Worm (Caenorhabditis elegans): ENCODE results near the gene C33G8.2.

DNA sequence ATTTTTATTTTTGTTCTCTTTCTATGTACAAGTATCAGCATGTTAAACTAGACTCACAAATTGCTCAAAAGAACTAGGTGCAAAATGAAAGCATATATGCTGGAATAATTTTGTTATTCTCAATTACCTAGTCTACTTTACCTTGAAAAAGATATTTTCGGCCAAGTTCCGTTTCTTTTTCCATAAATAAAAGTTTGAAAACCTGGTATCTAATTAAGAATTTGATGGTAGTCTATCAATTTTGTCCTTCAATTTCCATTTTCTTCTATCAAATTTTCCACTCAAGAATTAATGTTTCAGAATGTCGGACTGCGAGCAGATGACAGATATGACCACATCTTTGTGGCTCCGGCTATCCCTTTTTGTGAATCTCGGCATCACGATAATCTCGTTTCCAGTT lies 5.7 kb upstream of the C33G8.2 start, which contains the start of gene srab-4:
- no peak for TF ChIP-seq pha-4 (tag; optimal IDR thresholded peaks at IDR 0.05)
- no peak for TF ChIP-seq unc-39 (tag; optimal IDR thresholded peaks at IDR 0.05)
- no peak for TF ChIP-seq elt-3 (tag; optimal IDR thresholded peaks at IDR 0.05)
- no peak for TF ChIP-seq nhr-12 (tag; optimal IDR thresholded peaks at IDR 0.05)
- no peak for TF ChIP-seq ceh-83 (GFP tag; optimal IDR thresholded peaks at IDR 0.05)
- TF ChIP-seq flh-1 (GFP tag; optimal IDR thresholded peaks at IDR 0.05): no peak
- TF ChIP-seq lin-13 (tag; optimal IDR thresholded peaks at IDR 0.05): no peak
- no peak for TF ChIP-seq unc-62 (GFP tag; optimal IDR thresholded peaks at IDR 0.05)
